Worm (Caenorhabditis elegans) whole organism, mixed stage, embryonic: ENCODE data around the gene T09F5.2.

Source experiments
- M03D4.4 ChIP-seq: sonication (generic microtip); optimal IDR thresholded peaks from 2 replicates; lab custom pipeline; 2017; ENCODE audit warnings: mild to moderate bottlenecking, missing genetic modification characterization, missing compliant biosample characterization
- bed-3 ChIP-seq: fragments of 200-800 bp; sonication (Bioruptor generic); optimal IDR thresholded peaks from 3 replicates; lab custom pipeline; 2018; ENCODE audit warnings: mild to moderate bottlenecking, missing genetic modification characterization, moderate library complexity, missing compliant biosample characterization
- blmp-1 ChIP-seq: fragments of 150-350 bp; optimal IDR thresholded peaks from 2 replicates; lab custom pipeline; 2014; ENCODE audit warnings: missing biosample characterization, missing genetic modification characterization
- ceh-39 ChIP-seq: fragments of 150-350 bp; optimal IDR thresholded peaks from 2 replicates; lab custom pipeline; 2014; ENCODE audit warnings: missing biosample characterization, missing genetic modification characterization
- ceh-43 ChIP-seq: fragments of 200-800 bp; sonication (Bioruptor generic); optimal IDR thresholded peaks from 2 replicates; lab custom pipeline; 2018; ENCODE audit warnings: mild to moderate bottlenecking, missing genetic modification characterization, moderate library complexity, missing compliant biosample characterization
- ceh-83 ChIP-seq: fragments of 200-800 bp; sonication (Bioruptor generic); optimal IDR thresholded peaks from 2 replicates; lab custom pipeline; 2018; ENCODE audit warnings: mild to moderate bottlenecking, missing genetic modification characterization, missing compliant biosample characterization
- ces-1 ChIP-seq: fragments of 150-350 bp; optimal IDR thresholded peaks from 2 replicates; lab custom pipeline; 2014; ENCODE audit warnings: missing biosample characterization, missing genetic modification reagents, missing genetic modification characterization
- cnd-1 ChIP-seq: fragments of 200-800 bp; sonication (Bioruptor generic); optimal IDR thresholded peaks from 2 replicates; lab custom pipeline; 2018; ENCODE audit warnings: mild to moderate bottlenecking, missing genetic modification characterization, missing compliant biosample characterization
- drap-1 ChIP-seq: fragments of 200-800 bp; sonication (Bioruptor generic); optimal IDR thresholded peaks from 3 replicates; lab custom pipeline; 2018; ENCODE audit warnings: mild to moderate bottlenecking, missing genetic modification characterization, missing compliant biosample characterization
- elt-3 ChIP-seq: fragments of 150-350 bp; optimal IDR thresholded peaks from 2 replicates; lab custom pipeline; 2014; ENCODE audit warnings: missing biosample characterization, missing genetic modification characterization
- flh-1 ChIP-seq: fragments of 200-800 bp; sonication (Bioruptor generic); optimal IDR thresholded peaks from 2 replicates; lab custom pipeline; 2018; ENCODE audit warnings: mild to moderate bottlenecking, missing genetic modification characterization, moderate library complexity, missing compliant biosample characterization
- ham-2 ChIP-seq: fragments of 200-800 bp; sonication (Bioruptor generic); optimal IDR thresholded peaks from 2 replicates; lab custom pipeline; 2018; ENCODE audit warnings: mild to moderate bottlenecking, missing genetic modification characterization, missing compliant biosample characterization
- hlh-1 ChIP-seq: fragments of 150-350 bp; optimal IDR thresholded peaks from 2 replicates; lab custom pipeline; 2014; ENCODE audit warnings: missing biosample characterization, missing genetic modification reagents, missing genetic modification characterization
- lin-32 ChIP-seq: fragments of 200-800 bp; sonication (Bioruptor generic); optimal IDR thresholded peaks from 2 replicates; lab custom pipeline; 2018; ENCODE audit warnings: mild to moderate bottlenecking, missing genetic modification characterization, missing compliant biosample characterization
- lsy-2 ChIP-seq: fragments of 150-350 bp; optimal IDR thresholded peaks from 2 replicates; lab custom pipeline; 2014; ENCODE audit warnings: missing biosample characterization, missing genetic modification characterization
- mab-5 ChIP-seq: fragments of 150-350 bp; optimal IDR thresholded peaks from 2 replicates; lab custom pipeline; 2014; ENCODE audit warnings: missing biosample characterization, missing genetic modification characterization
- mep-1 ChIP-seq: fragments of 150-350 bp; optimal IDR thresholded peaks from 2 replicates; lab custom pipeline; 2017; ENCODE audit warnings: missing biosample characterization, missing genetic modification reagents, missing genetic modification characterization, inconsistent platforms
- mls-2 ChIP-seq: sonication (generic microtip); optimal IDR thresholded peaks from 2 replicates; lab custom pipeline; 2016; ENCODE audit warnings: mild to moderate bottlenecking, missing genetic modification characterization, moderate library complexity, missing compliant biosample characterization
- nhr-12 ChIP-seq: fragments of 150-350 bp; optimal IDR thresholded peaks from 2 replicates; lab custom pipeline; 2014; ENCODE audit warnings: missing biosample characterization, missing genetic modification characterization
- nhr-2 ChIP-seq: fragments of 150-350 bp; optimal IDR thresholded peaks from 2 replicates; lab custom pipeline; 2014; ENCODE audit warnings: missing biosample characterization, missing genetic modification characterization
- nhr-237 ChIP-seq: fragments of 150-350 bp; optimal IDR thresholded peaks from 2 replicates; lab custom pipeline; 2014; ENCODE audit warnings: missing biosample characterization, missing genetic modification characterization
- nhr-28 ChIP-seq: fragments of 150-350 bp; optimal IDR thresholded peaks from 2 replicates; lab custom pipeline; 2014; ENCODE audit warnings: missing biosample characterization, missing genetic modification characterization
- nhr-76 ChIP-seq: sonication (generic microtip); optimal IDR thresholded peaks from 2 replicates; lab custom pipeline; 2017; ENCODE audit warnings: missing biosample characterization, missing genetic modification characterization
- sem-2 ChIP-seq: fragments of 200-800 bp; sonication (Bioruptor generic); optimal IDR thresholded peaks from 2 replicates; lab custom pipeline; 2018; ENCODE audit warnings: mild to moderate bottlenecking, missing genetic modification characterization, missing compliant biosample characterization
- snpc-4 ChIP-seq: fragments of 150-350 bp; optimal IDR thresholded peaks from 2 replicates; lab custom pipeline; 2014; ENCODE audit warnings: missing biosample characterization, missing genetic modification characterization
- sptf-1 ChIP-seq: sonication (generic microtip); optimal IDR thresholded peaks from 2 replicates; lab custom pipeline; 2017; ENCODE audit warnings: mild to moderate bottlenecking, missing genetic modification characterization, moderate library complexity, missing compliant biosample characterization
- tbx-8 ChIP-seq: fragments of 200-800 bp; sonication (Bioruptor generic); optimal IDR thresholded peaks from 2 replicates; lab custom pipeline; 2018; ENCODE audit warnings: mild to moderate bottlenecking, missing genetic modification characterization, moderate library complexity, missing compliant biosample characterization
- unc-120 ChIP-seq: sonication (generic microtip); optimal IDR thresholded peaks from 2 replicates; lab custom pipeline; 2017; ENCODE audit warnings: missing genetic modification characterization, missing compliant biosample characterization; ENCODE audit not compliant: poor library complexity, severe bottlenecking
- unc-39 ChIP-seq: fragments of 150-350 bp; optimal IDR thresholded peaks from 2 replicates; lab custom pipeline; 2014; ENCODE audit warnings: missing biosample characterization, missing genetic modification characterization
- zip-8 ChIP-seq: fragments of 150-350 bp; optimal IDR thresholded peaks from 2 replicates; lab custom pipeline; 2014; ENCODE audit warnings: missing biosample characterization, missing genetic modification characterization
- ztf-11 ChIP-seq: fragments of 150-350 bp; optimal IDR thresholded peaks from 2 replicates; lab custom pipeline; 2014; ENCODE audit warnings: missing biosample characterization, missing genetic modification characterization

The T09F5.2 gene

DNA sequence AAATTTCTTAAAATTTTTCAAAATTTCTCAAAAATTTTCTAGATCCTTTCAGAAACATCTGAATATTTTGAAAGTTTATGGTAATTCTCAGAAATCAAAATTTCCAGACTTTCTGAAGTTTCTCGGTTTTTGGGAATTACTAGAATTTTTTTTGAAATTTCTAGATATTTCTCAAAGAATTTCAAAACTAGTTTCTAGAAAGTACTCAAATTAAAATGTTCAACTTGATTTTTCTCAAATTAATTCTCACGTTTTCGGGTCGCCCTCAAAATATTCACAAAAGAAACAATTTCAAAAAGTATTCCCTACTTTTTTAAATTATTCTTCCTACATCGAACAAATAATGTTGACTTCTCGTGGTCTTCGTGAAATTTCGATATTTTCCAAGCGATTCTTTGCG is 29.0 kb downstream of the T09F5.2 start, which contains the start of gene T09F5.10:
Gene T09F5.10 (plus strand): TSS at position 301 of the 400 bp plus-strand sequence.
- TF ChIP-seq sem-2 = no peak
- TF ChIP-seq zip-8 = no peak
- no peak for TF ChIP-seq nhr-237 (tag; lab: Kevin White, UChicago)
- TF ChIP-seq mep-1 (tag; lab: Kevin White, UChicago) = no peak
- no peak for TF ChIP-seq unc-39
- TF ChIP-seq lsy-2 (tag; lab: Kevin White, UChicago) = no peak
- no peak for TF ChIP-seq ham-2 (GFP tag; lab: Kevin White, UChicago)
- no peak for TF ChIP-seq bed-3 (GFP tag; lab: Kevin White, UChicago)

DNA sequence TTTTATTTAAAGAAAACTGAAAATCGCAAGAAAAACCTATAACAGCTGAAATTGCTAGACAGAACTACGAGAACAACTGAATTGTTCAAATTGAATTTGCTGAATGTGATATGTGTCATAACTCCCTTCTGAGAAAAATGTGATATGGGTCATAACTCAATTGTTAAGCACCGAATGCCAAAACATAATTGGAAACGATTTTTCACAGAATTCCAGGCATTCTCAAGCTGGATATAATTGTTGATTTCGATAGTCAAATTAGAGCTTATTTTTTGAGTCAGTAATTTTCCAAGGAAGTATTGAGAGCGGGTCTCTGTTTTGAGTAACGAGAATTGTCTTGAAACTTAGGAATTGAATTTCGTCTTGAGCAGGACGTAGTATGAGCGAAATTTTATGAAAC is 31.1 kb downstream of the T09F5.2 start:
- TF ChIP-seq sptf-1 (tag; lab: Kevin White, UChicago) (no peak), nhr-28 (no peak), zip-8 (no peak), blmp-1 (tag; lab: Kevin White, UChicago) (no peak), snpc-4 (tag; lab: Kevin White, UChicago) (no peak), nhr-76 (no peak), unc-39 (no peak), ztf-11 (tag; lab: Kevin White, UChicago) (no peak), ceh-83 (GFP tag; lab: Kevin White, UChicago) (no peak), ceh-43 (GFP tag; lab: Kevin White, UChicago) (no peak), nhr-2 (tag; lab: Kevin White, UChicago) (no peak), mab-5 (no peak), M03D4.4 (tag; lab: Kevin White, UChicago) (no peak), mls-2 (tag; lab: Kevin White, UChicago) (no peak), ces-1 (no peak), lin-32 (GFP tag; lab: Kevin White, UChicago) (no peak), drap-1 (GFP tag; lab: Kevin White, UChicago) (no peak)

- TF ChIP-seq flh-1 = no peak
- TF ChIP-seq ceh-43 (GFP tag; lab: Kevin White, UChicago) = no peak
- TF ChIP-seq ceh-39 (tag; lab: Kevin White, UChicago) = no peak
- TF ChIP-seq tbx-8 (GFP tag; lab: Kevin White, UChicago) = no peak
- no peak for TF ChIP-seq nhr-28
- TF ChIP-seq sem-2 = no peak
- no peak for TF ChIP-seq unc-120 (tag; lab: Kevin White, UChicago)
- TF ChIP-seq ham-2 (GFP tag; lab: Kevin White, UChicago) = no peak
- TF ChIP-seq M03D4.4 (tag; lab: Kevin White, UChicago) = no peak
- no peak for TF ChIP-seq bed-3 (GFP tag; lab: Kevin White, UChicago)
- no peak for TF ChIP-seq drap-1 (GFP tag; lab: Kevin White, UChicago)
- no peak for TF ChIP-seq mls-2 (tag; lab: Kevin White, UChicago)
Measured at ce11 chrV:15182407-15182806, 31.6 kb downstream of the T09F5.2 start, which contains the start of gene fbxa-84. TSS of gene fbxa-84 (plus strand) at chrV:15182440.

ce11 chrV:15184097-15185040 is 33.6 kb downstream of the T09F5.2 start, which contains the start of gene Y75B12B.1:
TSS of gene Y75B12B.1 (plus strand) at chrV:15184699.
- TF ChIP-seq cnd-1 (tag; lab: Kevin White, UChicago) = no peak
- no peak for TF ChIP-seq hlh-1
- TF ChIP-seq snpc-4 (tag; lab: Kevin White, UChicago) = no peak
- TF ChIP-seq drap-1 (GFP tag; lab: Kevin White, UChicago) = no peak
- no peak for TF ChIP-seq elt-3 (tag; lab: Kevin White, UChicago)
- no peak for TF ChIP-seq nhr-2 (tag; lab: Kevin White, UChicago)
- no peak for TF ChIP-seq flh-1
- TF ChIP-seq nhr-12 (tag; lab: Kevin White, UChicago) = no peak
- TF ChIP-seq mls-2 (tag; lab: Kevin White, UChicago) = no peak
- TF ChIP-seq M03D4.4 (tag; lab: Kevin White, UChicago) = no peak
- no peak for TF ChIP-seq ceh-83 (GFP tag; lab: Kevin White, UChicago)
- no peak for TF ChIP-seq nhr-28
- no peak for TF ChIP-seq nhr-237 (tag; lab: Kevin White, UChicago)
- TF ChIP-seq, all 35 proteins: peak for 0
